Fruit fly (Drosophila melanogaster) S2 (cell line): ENCODE results near the gene wrd.

Experiments used
- CG8478 ChIP-seq: fragments of >200 bp; optimal IDR thresholded peaks from 2 replicates; lab custom pipeline; 2018
- CTCF ChIP-seq, 2 experiments: fragments of >200 bp; optimal IDR thresholded peaks; 2 replicates each; lab custom pipeline; 2018

DNA sequence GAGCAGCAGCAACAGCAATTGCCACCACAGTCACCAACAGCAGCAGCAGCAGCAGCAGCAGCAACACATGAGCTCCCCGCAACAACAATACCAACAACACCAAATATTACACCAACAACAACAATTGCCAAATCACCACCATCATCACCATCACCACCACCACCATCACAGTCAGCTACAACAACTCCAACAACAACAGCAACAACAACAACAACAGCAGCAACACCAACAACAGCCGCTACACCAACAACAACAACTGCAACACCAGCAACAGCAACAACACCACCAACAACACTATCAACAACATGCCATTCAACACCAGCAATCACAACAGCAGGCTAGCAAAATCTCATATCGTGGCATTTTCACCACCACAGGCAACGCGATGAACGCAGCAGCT lies 36.8 kb upstream of the wrd start:
- TF ChIP-seq CG8478 (lab: Kevin White, UChicago) (no peak), CTCF (optimal IDR thresholded peaks at IDR 0.05; lab: Kevin White, UChicago) (no peak)
